Worm (Caenorhabditis elegans) whole organism, L1 larva: ENCODE measurements around the gene C17F4.3.

Experiments
- C04F5.9 ChIP-seq: sonication (generic microtip); optimal IDR thresholded peaks from 2 replicates; lab custom pipeline; 2016; ENCODE audit warnings: missing genetic modification characterization, missing compliant biosample characterization
- C16A3.4 ChIP-seq: fragments of 150-350 bp; optimal IDR thresholded peaks from 2 replicates; lab custom pipeline; 2014; ENCODE audit warnings: missing biosample characterization, missing genetic modification characterization
- C34B4.2 ChIP-seq: sonication (generic microtip); optimal IDR thresholded peaks from 2 replicates; lab custom pipeline; 2017; ENCODE audit warnings: mild to moderate bottlenecking, missing genetic modification characterization, missing compliant biosample characterization
- alr-1 ChIP-seq: fragments of 200-800 bp; sonication (Bioruptor generic); optimal IDR thresholded peaks from 2 replicates; lab custom pipeline; 2018; ENCODE audit warnings: borderline replicate concordance, mild to moderate bottlenecking, missing genetic modification characterization, missing compliant biosample characterization
- aly-2 ChIP-seq: fragments of 150-350 bp; optimal IDR thresholded peaks from 2 replicates; lab custom pipeline; 2014; ENCODE audit warnings: missing biosample characterization, missing genetic modification characterization
- ceh-63 ChIP-seq: fragments of 200-800 bp; sonication (Bioruptor generic); optimal IDR thresholded peaks from 2 replicates; lab custom pipeline; 2018; ENCODE audit warnings: mild to moderate bottlenecking, missing genetic modification characterization, missing compliant biosample characterization
- ceh-88 ChIP-seq: fragments of 200-800 bp; sonication (Bioruptor generic); IDR thresholded peaks from 2 replicates; pipeline ENCODE4 v1.3.6; 2022; ENCODE audit warnings: missing genetic modification characterization, missing compliant biosample characterization
- efl-1 ChIP-seq, 4 experiments: fragments of 150-350 bp; optimal IDR thresholded peaks in 3 of 4; peaks in 1 of 4; 1 replicate in 1 of 4; 2 replicates in 3 of 4; lab custom pipeline; 2014; ENCODE audit warnings: missing biosample characterization in 2 of 4, missing genetic modification characterization in 2 of 4, missing genetic modification reagents in 2 of 4
- elt-2 ChIP-seq: sonication (generic microtip); optimal IDR thresholded peaks from 2 replicates; lab custom pipeline; 2016; ENCODE audit warnings: missing genetic modification characterization, mild to moderate bottlenecking, inconsistent platforms, missing compliant biosample characterization, missing genetic modification reagents
- ets-5 ChIP-seq: fragments of 200-800 bp; sonication (Bioruptor generic); IDR thresholded peaks from 2 replicates; pipeline ENCODE4 v1.3.6; 2022; ENCODE audit warnings: missing genetic modification characterization, missing compliant biosample characterization
- fkh-4 ChIP-seq: sonication (generic microtip); optimal IDR thresholded peaks from 2 replicates; lab custom pipeline; 2016; ENCODE audit warnings: missing compliant biosample characterization, missing genetic modification characterization, borderline replicate concordance
- fkh-8 ChIP-seq: sonication (generic microtip); optimal IDR thresholded peaks from 2 replicates; lab custom pipeline; 2016; ENCODE audit warnings: mild to moderate bottlenecking, missing genetic modification characterization, missing compliant biosample characterization
- fos-1 ChIP-seq: fragments of 150-350 bp; optimal IDR thresholded peaks from 2 replicates; lab custom pipeline; 2014; ENCODE audit warnings: missing biosample characterization, missing genetic modification characterization
- hpl-2 ChIP-seq: fragments of 150-350 bp; optimal IDR thresholded peaks from 2 replicates; lab custom pipeline; 2014; ENCODE audit warnings: missing biosample characterization, missing genetic modification reagents, missing genetic modification characterization
- irx-1 ChIP-seq: sonication (generic microtip); optimal IDR thresholded peaks from 2 replicates; lab custom pipeline; 2016; ENCODE audit warnings: missing genetic modification characterization, missing compliant biosample characterization
- jun-1 ChIP-seq: fragments of 150-350 bp; optimal IDR thresholded peaks from 2 replicates; lab custom pipeline; 2014; ENCODE audit warnings: missing biosample characterization, missing genetic modification reagents, missing genetic modification characterization
- lin-13 ChIP-seq: fragments of 150-350 bp; optimal IDR thresholded peaks from 2 replicates; lab custom pipeline; 2014; ENCODE audit warnings: missing biosample characterization, missing genetic modification reagents, missing genetic modification characterization
- lin-39 ChIP-seq: fragments of 150-350 bp; optimal IDR thresholded peaks from 2 replicates; lab custom pipeline; 2014; ENCODE audit warnings: missing biosample characterization, missing genetic modification reagents, missing genetic modification characterization
- lir-3 ChIP-seq: sonication (generic microtip); optimal IDR thresholded peaks from 2 replicates; lab custom pipeline; 2016; ENCODE audit warnings: mild to moderate bottlenecking, missing genetic modification characterization, moderate library complexity, missing compliant biosample characterization; ENCODE audit not compliant: poor library complexity
- lsy-2 ChIP-seq, 2 experiments: fragments of 150-350 bp; optimal IDR thresholded peaks; 2 replicates each; lab custom pipeline; 2014; ENCODE audit warnings: missing biosample characterization in 2 of 2, missing genetic modification characterization in 2 of 2
- mdl-1 ChIP-seq, 2 experiments: fragments of 150-350 bp; optimal IDR thresholded peaks; 2 replicates each; lab custom pipeline; 2014 to 2017; ENCODE audit warnings: missing biosample characterization in 2 of 2, missing genetic modification characterization in 2 of 2, inconsistent platforms in 1 of 2
- nhr-11 ChIP-seq: fragments of 150-350 bp; optimal IDR thresholded peaks from 2 replicates; lab custom pipeline; 2014; ENCODE audit warnings: missing biosample characterization, missing genetic modification characterization
- nhr-12 ChIP-seq: sonication (generic microtip); optimal IDR thresholded peaks from 2 replicates; lab custom pipeline; 2017; ENCODE audit warnings: missing biosample characterization, missing genetic modification characterization
- nhr-19 ChIP-seq: fragments of 200-800 bp; sonication (Bioruptor generic); conservative IDR thresholded peaks from 2 replicates; pipeline ENCODE4 v1.3.6; 2022; ENCODE audit warnings: missing genetic modification characterization, missing compliant biosample characterization
- nhr-20 ChIP-seq: sonication (generic microtip); optimal IDR thresholded peaks from 2 replicates; lab custom pipeline; 2016; ENCODE audit warnings: mild to moderate bottlenecking, missing genetic modification characterization, missing compliant biosample characterization
- nhr-76 ChIP-seq: sonication (generic microtip); optimal IDR thresholded peaks from 2 replicates; lab custom pipeline; 2017; ENCODE audit warnings: missing biosample characterization, missing genetic modification characterization
- nhr-84 ChIP-seq: sonication (generic microtip); optimal IDR thresholded peaks from 2 replicates; lab custom pipeline; 2017; ENCODE audit warnings: missing biosample characterization, missing genetic modification characterization
- nhr-85 ChIP-seq: sonication (generic microtip); peaks from one replicate; lab custom pipeline; 2016; ENCODE audit warnings: missing genetic modification characterization, inconsistent platforms, missing compliant biosample characterization
- nhr-90 ChIP-seq: sonication (generic microtip); optimal IDR thresholded peaks from 2 replicates; lab custom pipeline; 2016; ENCODE audit warnings: mild to moderate bottlenecking, missing genetic modification characterization, missing compliant biosample characterization; ENCODE audit not compliant: poor library complexity
- rnt-1 ChIP-seq: sonication (generic microtip); optimal IDR thresholded peaks from 2 replicates; lab custom pipeline; 2016; ENCODE audit warnings: mild to moderate bottlenecking, missing genetic modification characterization, moderate library complexity, missing compliant biosample characterization
- snpc-4 ChIP-seq: fragments of 150-350 bp; optimal IDR thresholded peaks from 2 replicates; lab custom pipeline; 2014; ENCODE audit warnings: missing biosample characterization, missing genetic modification characterization
- snu-23 ChIP-seq: sonication (generic microtip); optimal IDR thresholded peaks from 2 replicates; lab custom pipeline; 2016; ENCODE audit warnings: missing genetic modification characterization, missing compliant biosample characterization
- tlp-1 ChIP-seq: fragments of 150-350 bp; optimal IDR thresholded peaks from 2 replicates; lab custom pipeline; 2014; ENCODE audit warnings: missing biosample characterization, missing genetic modification characterization
- unc-30 ChIP-seq: sonication (generic microtip); optimal IDR thresholded peaks from 2 replicates; lab custom pipeline; 2017; ENCODE audit warnings: missing biosample characterization, missing genetic modification characterization
- unc-86 ChIP-seq: sonication (generic microtip); optimal IDR thresholded peaks from 2 replicates; lab custom pipeline; 2016; ENCODE audit warnings: missing genetic modification characterization, missing compliant biosample characterization
- vab-15 ChIP-seq: sonication (generic microtip); optimal IDR thresholded peaks from 2 replicates; lab custom pipeline; 2017; ENCODE audit warnings: missing genotype, mild to moderate bottlenecking, missing genetic modification characterization, missing compliant biosample characterization

The C17F4.3 gene

DNA sequence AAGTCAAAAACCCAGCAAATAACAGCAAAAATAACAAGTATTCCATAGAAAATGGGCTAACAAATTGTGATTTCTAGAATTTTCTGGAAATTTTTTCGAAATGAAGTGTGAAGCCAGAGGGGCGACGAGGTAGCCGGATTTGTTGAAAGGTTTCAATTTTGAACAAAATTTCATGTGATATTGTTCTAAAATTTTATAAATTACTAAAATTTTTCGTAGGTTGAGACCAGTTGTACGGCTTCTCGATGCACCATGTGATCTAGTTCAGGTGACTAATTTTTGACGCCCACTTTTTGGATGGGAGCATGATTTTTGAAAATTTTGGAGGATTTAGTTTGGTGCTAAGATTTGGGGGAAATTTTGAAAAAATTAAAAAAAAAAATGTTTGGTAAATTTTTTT, 18.9 kb downstream of the C17F4.3 start, which contains the start of gene gcy-19:
TSS of gene gcy-19 (minus strand) at position 101 of the 400 bp plus-strand sequence.
- no peak for TF ChIP-seq lin-39 (tag; lab: Kevin White, UChicago)
- no peak for TF ChIP-seq lir-3
- TF ChIP-seq nhr-90 (tag; lab: Kevin White, UChicago) = no peak
- TF ChIP-seq elt-2 (tag; lab: Kevin White, UChicago) = no peak
- TF ChIP-seq C16A3.4 = no peak
- TF ChIP-seq fos-1 (tag; lab: Kevin White, UChicago) = no peak

DNA sequence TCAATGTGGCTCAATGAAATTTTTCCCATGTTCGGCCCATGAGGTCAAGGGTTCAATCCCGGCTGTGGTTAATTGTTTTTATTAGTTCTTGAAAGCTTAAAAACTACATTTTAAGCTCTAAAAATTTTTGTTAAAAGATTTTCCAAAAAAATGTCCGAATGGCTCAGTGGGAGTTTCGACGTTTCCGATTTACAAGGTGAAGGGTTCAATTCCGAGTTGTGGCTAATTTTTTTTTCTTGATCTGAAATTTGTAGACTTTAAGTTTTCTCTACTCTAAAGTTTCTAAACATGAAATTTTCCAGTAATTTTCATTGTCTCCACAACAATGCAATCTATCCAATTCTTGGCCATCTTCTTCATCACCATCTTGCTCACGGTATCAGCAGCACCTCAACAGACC, 22.2 kb downstream of the C17F4.3 start, which contains the start of gene F02E11.2:
TSS of gene F02E11.2 (plus strand) at position 301 of the 400 bp plus-strand sequence.
- TF ChIP-seq mdl-1 (tag; optimal IDR thresholded peaks at IDR 0.05; lab: Kevin White, UChicago) = no peak
- TF ChIP-seq ceh-88 (GFP tag; lab: Robert Waterston, UW) = no peak
- no peak for TF ChIP-seq unc-30 (tag; lab: Kevin White, UChicago)
- no peak for TF ChIP-seq efl-1 (optimal IDR thresholded peaks at IDR 0.05; lab: Kevin White, UChicago)
- TF ChIP-seq efl-1 (GFP tag; optimal IDR thresholded peaks at IDR 0.05 in 1 of 2; lab: Kevin White, UChicago) = no peak
- TF ChIP-seq alr-1 (tag; lab: Kevin White, UChicago) = no peak
- no peak for TF ChIP-seq nhr-11
- TF ChIP-seq, all 84 proteins: peak for 0

DNA sequence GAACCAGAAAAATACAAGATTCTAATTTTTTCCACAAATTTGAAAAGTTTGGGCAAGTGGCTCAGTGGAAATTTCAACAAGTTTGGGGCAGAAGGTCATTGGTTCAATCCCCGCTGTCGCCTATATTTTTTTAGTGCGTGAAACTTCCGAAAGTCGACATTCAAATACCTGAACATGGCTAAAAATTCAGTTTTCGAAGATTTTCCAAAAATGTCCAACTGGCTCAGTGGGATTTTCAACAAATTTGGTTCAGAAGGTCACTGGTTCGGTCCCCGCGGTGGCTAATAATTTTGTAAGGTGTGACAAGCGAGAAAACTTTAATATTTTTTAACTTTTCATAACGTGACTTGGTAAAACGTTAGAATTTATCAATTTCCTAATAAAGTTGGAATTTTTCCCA, 24.4 kb downstream of the C17F4.3 start:
- TF ChIP-seq mdl-1 (tag; optimal IDR thresholded peaks at IDR 0.05; lab: Kevin White, UChicago) (no peak), snpc-4 (no peak), fkh-4 (no peak), nhr-85 (no peak), alr-1 (tag; lab: Kevin White, UChicago) (no peak), nhr-76 (tag; lab: Kevin White, UChicago) (no peak)
- TF ChIP-seq, all 84 proteins: peak for 0

DNA sequence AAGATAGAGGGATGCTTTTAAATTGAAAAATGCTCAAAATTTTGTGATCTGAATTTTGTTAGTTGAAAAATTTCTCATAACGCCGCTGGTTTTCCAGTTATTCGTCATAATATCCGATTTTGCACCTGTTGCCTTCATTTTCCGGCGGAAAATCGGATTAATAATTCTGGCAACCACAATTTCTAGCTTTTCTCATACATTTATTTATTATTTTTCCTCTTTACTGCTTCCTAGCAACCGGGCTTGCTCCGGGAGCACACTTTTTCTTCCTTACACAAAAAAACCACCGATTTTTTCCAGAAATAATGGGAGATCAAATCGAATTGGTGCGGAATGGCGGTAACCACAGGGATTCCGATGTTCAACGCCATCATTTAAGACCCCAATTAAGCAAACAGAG, 27.1 kb downstream of the C17F4.3 start, which contains the start of gene F02E11.7:
TSS of gene F02E11.7 (plus strand) at position 301 of the 400 bp plus-strand sequence.
- TF ChIP-seq irx-1 (tag; lab: Kevin White, UChicago) (no peak), alr-1 (tag; lab: Kevin White, UChicago) (no peak), fkh-8 (tag; lab: Kevin White, UChicago) (peak; percentile 11)
- TF ChIP-seq, all 84 proteins: peak for 1

DNA sequence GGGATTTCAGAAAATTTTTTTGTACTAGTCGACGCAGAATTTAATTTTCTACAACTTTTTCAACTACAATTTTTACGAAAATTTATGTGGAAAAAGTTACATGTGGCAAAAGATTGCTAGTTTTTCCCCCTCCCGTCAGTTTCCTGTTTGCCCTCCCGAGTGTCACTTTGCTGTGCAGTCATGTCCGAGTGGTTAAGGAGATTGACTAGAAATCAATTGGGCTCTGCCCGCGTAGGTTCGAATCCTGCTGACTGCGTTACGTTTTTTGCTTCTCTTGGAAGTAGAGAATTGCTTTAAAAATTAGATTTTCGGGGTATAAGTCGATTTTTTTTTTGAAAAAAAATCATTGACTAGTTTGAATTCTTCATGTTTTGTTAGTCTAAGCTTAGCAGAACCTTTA, 27.5 kb downstream of the C17F4.3 start:
- no peak for TF ChIP-seq C34B4.2 (tag; lab: Kevin White, UChicago)
- TF ChIP-seq ets-5 = no peak
- peak; percentile 3 for TF ChIP-seq snu-23 (GFP tag; lab: Kevin White, UChicago)
- no peak for TF ChIP-seq nhr-12 (tag; lab: Kevin White, UChicago)
- TF ChIP-seq unc-86 (tag; lab: Kevin White, UChicago) = no peak
- no peak for TF ChIP-seq lin-39 (tag; lab: Kevin White, UChicago)
- TF ChIP-seq lsy-2 (tag; optimal IDR thresholded peaks at IDR 0.05; lab: Kevin White, UChicago) = peak in 1 of 2 experiments; percentile 10
- no peak for TF ChIP-seq lir-3
- no peak for TF ChIP-seq tlp-1 (tag; lab: Kevin White, UChicago)
- no peak for TF ChIP-seq aly-2 (tag; lab: Kevin White, UChicago)
- TF ChIP-seq ceh-63 (GFP tag; lab: Kevin White, UChicago) = no peak
- TF ChIP-seq efl-1 (optimal IDR thresholded peaks at IDR 0.05; lab: Kevin White, UChicago) = peak in 1 of 2 experiments; percentile 1
- TF ChIP-seq efl-1 (GFP tag; optimal IDR thresholded peaks at IDR 0.05 in 1 of 2; lab: Kevin White, UChicago) = no peak
- TF ChIP-seq vab-15 (tag; lab: Kevin White, UChicago) = no peak
- no peak for TF ChIP-seq jun-1 (tag; lab: Kevin White, UChicago)
- no peak for TF ChIP-seq nhr-20 (tag; lab: Kevin White, UChicago)
- no peak for TF ChIP-seq C04F5.9
- no peak for TF ChIP-seq lin-13 (GFP tag; lab: Kevin White, UChicago)
- no peak for TF ChIP-seq snpc-4
- 0 out of 2 replicates have a peak, but pooled peaks have one; percentile 8 for TF ChIP-seq nhr-19 (GFP tag; lab: Robert Waterston, UW)
- no peak for TF ChIP-seq nhr-84 (tag; lab: Kevin White, UChicago)
- TF ChIP-seq C16A3.4 = no peak
- no peak for TF ChIP-seq rnt-1
- no peak for TF ChIP-seq hpl-2
